Fruit fly (Drosophila melanogaster): ENCODE results near the gene Tim17b1.

The Tim17b1 gene

dm6 chr3R:5281094-5281493 lies 18.9 kb upstream of the Tim17b1 start (continued):
- TF ChIP-seq CG15336 (GFP tag; IDR thresholded peaks at IDR 0.05): peak; percentile 47
- TF ChIP-seq pdm3 (GFP tag; optimal IDR thresholded peaks at IDR 0.05): peak; percentile 33
- no peak for TF ChIP-seq CG32006 (GFP tag; optimal IDR thresholded peaks at IDR 0.05)
- TF ChIP-seq CG8319 (GFP tag; optimal IDR thresholded peaks at IDR 0.05): no peak
- no peak for TF ChIP-seq CG4318 (GFP tag; optimal IDR thresholded peaks at IDR 0.05)
- TF ChIP-seq CG8632 (GFP tag; optimal IDR thresholded peaks at IDR 0.05): peak; percentile 20

- TF ChIP-seq CG31627 (GFP tag; optimal IDR thresholded peaks at IDR 0.05): peak; percentile 26
- TF ChIP-seq Eip93F (GFP tag; optimal IDR thresholded peaks at IDR 0.05): no peak
- no peak for TF ChIP-seq CG1621 (tag; optimal IDR thresholded peaks at IDR 0.05)
- TF ChIP-seq spab (GFP tag; optimal IDR thresholded peaks at IDR 0.05): no peak
- no peak for TF ChIP-seq Ets96B (tag; optimal IDR thresholded peaks at IDR 0.05)
- TF ChIP-seq CG11902 (GFP tag; optimal IDR thresholded peaks at IDR 0.05): no peak
- no peak for TF ChIP-seq Hr38 (GFP tag; optimal IDR thresholded peaks at IDR 0.05)
- no peak for TF ChIP-seq fkh (GFP tag; optimal IDR thresholded peaks at IDR 0.05)
- peak; percentile 9 for TF ChIP-seq net (GFP tag; optimal IDR thresholded peaks at IDR 0.05)
- TF ChIP-seq OdsH (GFP tag; optimal IDR thresholded peaks at IDR 0.05): no peak
- TF ChIP-seq fd59A (GFP tag; optimal IDR thresholded peaks at IDR 0.05): no peak
- TF ChIP-seq CG11294 (GFP tag; IDR thresholded peaks at IDR 0.05): peak; percentile 24; the same call in 1 of the 2 replicates
- no peak for TF ChIP-seq dac (GFP tag; optimal IDR thresholded peaks at IDR 0.05)
- TF ChIP-seq Gug (GFP tag; IDR thresholded peaks at IDR 0.05): no peak
- TF ChIP-seq CG6792 (GFP tag; optimal IDR thresholded peaks at IDR 0.05): no peak
- TF ChIP-seq Sox102F (GFP tag; optimal IDR thresholded peaks at IDR 0.05): peak; percentile 46
- TF ChIP-seq vri (GFP tag; optimal IDR thresholded peaks at IDR 0.05): no peak
- peak; percentile 5 for TF ChIP-seq Sox15 (GFP tag; optimal IDR thresholded peaks at IDR 0.05)
- TF ChIP-seq CG6163 (GFP tag; IDR thresholded peaks at IDR 0.05): peak; percentile 79
- no peak for TF ChIP-seq CG10669 (GFP tag; optimal IDR thresholded peaks at IDR 0.05)
- TF ChIP-seq topi (GFP tag; optimal IDR thresholded peaks at IDR 0.05): peak; percentile 16
- TF ChIP-seq lz (GFP tag; optimal IDR thresholded peaks at IDR 0.05): peak; percentile 28
- peak; percentile 8 for TF ChIP-seq CG6854 (GFP tag; optimal IDR thresholded peaks at IDR 0.05)
- peak; percentile 30; the same call in 1 of the 3 replicates for TF ChIP-seq CG8119 (GFP tag; IDR thresholded peaks at IDR 0.05)
- TF ChIP-seq CG10631 (GFP tag; optimal IDR thresholded peaks at IDR 0.05): no peak
- TF ChIP-seq CG7368 (GFP tag; optimal IDR thresholded peaks at IDR 0.05): peak; percentile 20
- peak; percentile 27 for TF ChIP-seq CG11762 (GFP tag; optimal IDR thresholded peaks at IDR 0.05; ENCODE audit: insufficient read depth)
- TF ChIP-seq CG3919 (GFP tag; optimal IDR thresholded peaks at IDR 0.05): peak; percentile 43
- TF ChIP-seq esn (GFP tag; optimal IDR thresholded peaks at IDR 0.05): peak; percentile 6
- no peak for TF ChIP-seq dsx (GFP tag; optimal IDR thresholded peaks at IDR 0.05; ENCODE audit: poor library complexity, severe bottlenecking)
- TF ChIP-seq Hr4 (GFP tag; optimal IDR thresholded peaks at IDR 0.05): peak; percentile 7
- TF ChIP-seq CG6276 (GFP tag; optimal IDR thresholded peaks at IDR 0.05): peak; percentile 15
- peak; percentile 3 for TF ChIP-seq Smox (GFP tag; optimal IDR thresholded peaks at IDR 0.05)
- no peak for TF ChIP-seq CG16779 (tag; optimal IDR thresholded peaks at IDR 0.05)
- TF ChIP-seq cyc (GFP tag; optimal IDR thresholded peaks at IDR 0.05): no peak
- no peak for TF ChIP-seq CG8319 (GFP tag; optimal IDR thresholded peaks at IDR 0.05)
- peak; percentile 6 for TF ChIP-seq CG8632 (GFP tag; optimal IDR thresholded peaks at IDR 0.05)
- peak; percentile 2 for TF ChIP-seq Eip75B (GFP tag; optimal IDR thresholded peaks at IDR 0.05)
- no peak for TF ChIP-seq fd85E (GFP tag; optimal IDR thresholded peaks at IDR 0.05)
- no peak for TF ChIP-seq Blimp-1 (GFP tag; optimal IDR thresholded peaks at IDR 0.05)
- TF ChIP-seq Hr39 (GFP tag; optimal IDR thresholded peaks at IDR 0.05): peak; percentile 31
- TF ChIP-seq eg (GFP tag; IDR thresholded peaks at IDR 0.05): peak; percentile 49; the same call in 2 of the 3 replicates
- TF ChIP-seq pdm3 (GFP tag; optimal IDR thresholded peaks at IDR 0.05): no peak
- TF ChIP-seq Eip78C (GFP tag): peak; percentile 39
- no peak for TF ChIP-seq CG32006 (GFP tag; optimal IDR thresholded peaks at IDR 0.05)
- TF ChIP-seq CG15336 (GFP tag; IDR thresholded peaks at IDR 0.05): peak; percentile 61; the same call in 1 of the 2 replicates
- peak; percentile 18 for TF ChIP-seq CG34406 (GFP tag; optimal IDR thresholded peaks at IDR 0.05)
- TF ChIP-seq Ets21C (GFP tag; optimal IDR thresholded peaks at IDR 0.05): no peak
Measured at dm6 chr3R:5282755-5283359, 17.1 kb upstream of the Tim17b1 start.
